Fruit fly (Drosophila melanogaster) whole organism, pupa: ENCODE results near the gene MBD-R2.

Source experiments
- CG10348 ChIP-seq: fragments of 200-800 bp; sonication (Bioruptor generic); IDR thresholded peaks from 2 replicates; pipeline ENCODE4 v1.3.6; 2022; ENCODE audit warnings: missing biosample characterization, missing genetic modification characterization
- CG34367 ChIP-seq: fragments of 200-800 bp; sonication (Bioruptor generic); optimal IDR thresholded peaks from 2 replicates; lab custom pipeline; 2018; ENCODE audit warnings: missing biosample characterization, mild to moderate bottlenecking, missing genetic modification characterization
- CG9948 ChIP-seq: fragments of 200-800 bp; sonication (Bioruptor generic); optimal IDR thresholded peaks from 2 replicates; lab custom pipeline; 2018; ENCODE audit warnings: missing biosample characterization, mild to moderate bottlenecking, missing genetic modification characterization, moderate library complexity
- Snoo ChIP-seq: fragments of 200-800 bp; sonication (Bioruptor generic); optimal IDR thresholded peaks from 3 replicates; lab custom pipeline; 2017; ENCODE audit warnings: missing biosample characterization, mild to moderate bottlenecking, missing genetic modification characterization, inconsistent platforms

DNA sequence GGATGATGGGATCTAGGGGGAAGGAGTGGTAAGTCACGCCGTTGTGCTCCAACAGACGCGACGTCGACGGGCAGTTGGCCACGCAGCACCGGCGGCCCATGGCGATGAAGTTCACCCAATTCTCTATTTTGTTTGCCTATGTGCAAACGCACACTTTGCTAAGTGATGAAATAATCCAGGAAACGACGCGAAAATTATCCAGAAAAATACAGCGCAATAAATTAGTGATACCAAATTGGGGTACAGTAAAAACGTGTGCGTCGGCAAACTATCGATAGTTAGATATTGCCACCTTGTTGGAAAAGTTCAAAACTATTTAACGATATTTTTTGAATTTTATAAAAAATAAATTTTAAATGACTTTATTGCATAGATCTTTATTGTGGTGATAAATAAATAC is at the start of gene MBD-R2:
- TF ChIP-seq CG10348 (GFP tag; lab: Robert Waterston, UW) (no peak), CG9948 (tag; lab: Kevin White, UChicago) (no peak), Snoo (no peak), CG34367 (tag; lab: Kevin White, UChicago) (no peak)
